Worm (Caenorhabditis elegans) whole organism, L1 larva: ENCODE data around the gene F54E12.2.
A peak's percentile ranks its signal among the peaks of the same experiment; 100 is the strongest.

ENCODE experiments used
- aly-2 ChIP-seq: fragments of 150-350 bp; optimal IDR thresholded peaks from 2 replicates; lab custom pipeline; 2014; ENCODE audit warnings: missing biosample characterization, missing genetic modification characterization
- ama-1 ChIP-seq: fragments of 150-350 bp; optimal IDR thresholded peaks from 2 replicates; lab custom pipeline; 2014
- lin-13 ChIP-seq: fragments of 150-350 bp; optimal IDR thresholded peaks from 2 replicates; lab custom pipeline; 2014; ENCODE audit warnings: missing biosample characterization, missing genetic modification reagents, missing genetic modification characterization
- lir-3 ChIP-seq: sonication (generic microtip); optimal IDR thresholded peaks from 2 replicates; lab custom pipeline; 2016; ENCODE audit warnings: mild to moderate bottlenecking, missing genetic modification characterization, moderate library complexity, missing compliant biosample characterization; ENCODE audit not compliant: poor library complexity
- mep-1 ChIP-seq: fragments of 150-350 bp; optimal IDR thresholded peaks from 2 replicates; lab custom pipeline; 2014; ENCODE audit warnings: missing biosample characterization, missing genetic modification characterization
- nhr-12 ChIP-seq: sonication (generic microtip); optimal IDR thresholded peaks from 2 replicates; lab custom pipeline; 2017; ENCODE audit warnings: missing biosample characterization, missing genetic modification characterization
- nhr-237 ChIP-seq: fragments of 150-350 bp; optimal IDR thresholded peaks from 2 replicates; lab custom pipeline; 2014; ENCODE audit warnings: missing biosample characterization, missing genetic modification characterization
- nhr-76 ChIP-seq: sonication (generic microtip); optimal IDR thresholded peaks from 2 replicates; lab custom pipeline; 2017; ENCODE audit warnings: missing biosample characterization, missing genetic modification characterization
- snpc-4 ChIP-seq: fragments of 150-350 bp; optimal IDR thresholded peaks from 2 replicates; lab custom pipeline; 2014; ENCODE audit warnings: missing biosample characterization, missing genetic modification characterization

DNA sequence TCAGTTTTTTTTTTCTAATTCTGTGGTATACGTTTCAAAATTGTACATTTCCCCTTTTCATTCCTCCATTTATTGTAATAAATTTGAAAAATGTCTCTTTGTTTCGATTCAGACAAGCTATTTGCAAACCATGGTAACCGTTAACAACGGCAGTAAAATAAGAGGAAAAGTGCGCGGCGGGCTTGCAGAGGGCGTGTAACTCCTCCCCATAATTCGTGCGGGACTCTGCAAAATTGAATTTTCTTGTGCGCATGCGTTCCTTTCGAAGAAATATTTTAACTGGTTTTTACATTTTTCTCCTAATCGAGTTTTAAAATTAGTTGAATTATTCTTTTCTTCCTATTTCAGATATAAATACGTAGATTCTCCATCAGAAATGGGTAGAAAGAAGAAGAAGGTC lies 26.4 kb downstream of the F54E12.2 start, which contains the start of gene znf-207:
- TF ChIP-seq nhr-12 (tag; lab: Kevin White, UChicago) (no peak), aly-2 (no peak), ama-1 (lab: Kevin White, UChicago) (no peak), nhr-76 (no peak), lir-3 (tag; lab: Kevin White, UChicago) (peak; percentile 1), nhr-237 (no peak), snpc-4 (tag; lab: Kevin White, UChicago) (no peak), lin-13 (GFP tag; lab: Kevin White, UChicago) (no peak), mep-1 (peak; percentile 3)
